Fruit fly (Drosophila melanogaster) whole organism, adult: ENCODE results near the gene CG6770.
A peak's percentile ranks its signal among the peaks of the same experiment; 100 is the strongest.

ENCODE experiments used
- CG11617 ChIP-seq: fragments of 200-800 bp; sonication (Bioruptor generic); optimal IDR thresholded peaks from 2 replicates; lab custom pipeline; 2017; ENCODE audit warnings: mild to moderate bottlenecking, missing biosample characterization, missing genetic modification reagents, missing genetic modification characterization
- CG12768 ChIP-seq: fragments of 200-800 bp; sonication (Bioruptor generic); optimal IDR thresholded peaks from 2 replicates; lab custom pipeline; 2017; ENCODE audit warnings: missing biosample characterization, missing genetic modification characterization, mild to moderate bottlenecking, moderate library complexity, missing genetic modification reagents
- CG14711 ChIP-seq: fragments of 200-800 bp; sonication (Bioruptor generic); optimal IDR thresholded peaks from 2 replicates; lab custom pipeline; 2018; ENCODE audit warnings: missing biosample characterization, mild to moderate bottlenecking, missing genetic modification characterization, moderate library complexity
- CG1620 ChIP-seq: fragments of 200-800 bp; sonication (Bioruptor generic); optimal IDR thresholded peaks from 2 replicates; lab custom pipeline; 2016; ENCODE audit warnings: missing biosample characterization, missing genetic modification characterization
- CG33017 ChIP-seq: fragments of 200-800 bp; sonication (Bioruptor generic); optimal IDR thresholded peaks from 2 replicates; lab custom pipeline; 2018; ENCODE audit warnings: missing biosample characterization, mild to moderate bottlenecking, missing genetic modification characterization, moderate library complexity
- CG5204 ChIP-seq: fragments of 200-800 bp; sonication (Bioruptor generic); optimal IDR thresholded peaks from 2 replicates; lab custom pipeline; 2016; ENCODE audit warnings: missing biosample characterization, missing genetic modification characterization
- CG7045 ChIP-seq: fragments of 200-800 bp; sonication (Bioruptor generic); optimal IDR thresholded peaks from 2 replicates; lab custom pipeline; 2017; ENCODE audit warnings: missing biosample characterization, mild to moderate bottlenecking, missing genetic modification characterization
- CG7101 ChIP-seq: fragments of 200-800 bp; sonication (Bioruptor generic); optimal IDR thresholded peaks from 2 replicates; lab custom pipeline; 2018; ENCODE audit warnings: missing biosample characterization, mild to moderate bottlenecking, missing genetic modification characterization, moderate library complexity
- Clk ChIP-seq: fragments of 200-800 bp; sonication (Bioruptor generic); optimal IDR thresholded peaks from 2 replicates; lab custom pipeline; 2017; ENCODE audit warnings: missing biosample characterization, missing genetic modification characterization
- Crg-1 ChIP-seq: fragments of 200-800 bp; sonication (Bioruptor generic); optimal IDR thresholded peaks from 2 replicates; lab custom pipeline; 2016; ENCODE audit warnings: missing biosample characterization, missing genetic modification characterization
- Hr96 ChIP-seq: fragments of 200-800 bp; sonication (Bioruptor generic); optimal IDR thresholded peaks from 2 replicates; lab custom pipeline; 2016; ENCODE audit warnings: missing biosample characterization, missing genetic modification characterization
- Mnt ChIP-seq: fragments of 200-800 bp; sonication (Bioruptor generic); optimal IDR thresholded peaks from 2 replicates; lab custom pipeline; 2016; ENCODE audit warnings: missing biosample characterization, mild to moderate bottlenecking, missing genetic modification characterization
- bab1 ChIP-seq: fragments of 200-800 bp; sonication (Bioruptor generic); optimal IDR thresholded peaks from 3 replicates; lab custom pipeline; 2019; ENCODE audit warnings: missing biosample characterization, mild to moderate bottlenecking, missing genetic modification characterization, moderate library complexity
- cic ChIP-seq: fragments of 200-800 bp; sonication (Bioruptor generic); optimal IDR thresholded peaks from 2 replicates; lab custom pipeline; 2017; ENCODE audit warnings: missing biosample characterization, mild to moderate bottlenecking, missing genetic modification characterization, moderate library complexity
- cnc ChIP-seq, 2 experiments: fragments of >200 bp; optimal IDR thresholded peaks; 2 replicates each; lab custom pipeline; 2017
- kay ChIP-seq: fragments of 200-800 bp; sonication (Bioruptor generic); peaks from one replicate; lab custom pipeline; 2016; ENCODE audit warnings: missing biosample characterization, missing genetic modification characterization, borderline replicate concordance
- ovo ChIP-seq: fragments of 200-800 bp; sonication (Bioruptor generic); optimal IDR thresholded peaks from 2 replicates; lab custom pipeline; 2016; ENCODE audit warnings: missing biosample characterization, missing genetic modification characterization
- pad ChIP-seq: fragments of 200-800 bp; sonication (Bioruptor generic); optimal IDR thresholded peaks from 3 replicates; lab custom pipeline; 2017; ENCODE audit warnings: missing biosample characterization, missing genetic modification characterization, mild to moderate bottlenecking, moderate library complexity, missing genetic modification reagents
- tj ChIP-seq: fragments of 200-800 bp; sonication (Bioruptor generic); optimal IDR thresholded peaks from 3 replicates; lab custom pipeline; 2017; ENCODE audit warnings: missing biosample characterization, mild to moderate bottlenecking, missing genetic modification characterization, moderate library complexity
- toe ChIP-seq: fragments of 200-800 bp; sonication (Bioruptor generic); optimal IDR thresholded peaks from 2 replicates; lab custom pipeline; 2016; ENCODE audit warnings: missing biosample characterization, missing genetic modification characterization

Gene CG6770

DNA sequence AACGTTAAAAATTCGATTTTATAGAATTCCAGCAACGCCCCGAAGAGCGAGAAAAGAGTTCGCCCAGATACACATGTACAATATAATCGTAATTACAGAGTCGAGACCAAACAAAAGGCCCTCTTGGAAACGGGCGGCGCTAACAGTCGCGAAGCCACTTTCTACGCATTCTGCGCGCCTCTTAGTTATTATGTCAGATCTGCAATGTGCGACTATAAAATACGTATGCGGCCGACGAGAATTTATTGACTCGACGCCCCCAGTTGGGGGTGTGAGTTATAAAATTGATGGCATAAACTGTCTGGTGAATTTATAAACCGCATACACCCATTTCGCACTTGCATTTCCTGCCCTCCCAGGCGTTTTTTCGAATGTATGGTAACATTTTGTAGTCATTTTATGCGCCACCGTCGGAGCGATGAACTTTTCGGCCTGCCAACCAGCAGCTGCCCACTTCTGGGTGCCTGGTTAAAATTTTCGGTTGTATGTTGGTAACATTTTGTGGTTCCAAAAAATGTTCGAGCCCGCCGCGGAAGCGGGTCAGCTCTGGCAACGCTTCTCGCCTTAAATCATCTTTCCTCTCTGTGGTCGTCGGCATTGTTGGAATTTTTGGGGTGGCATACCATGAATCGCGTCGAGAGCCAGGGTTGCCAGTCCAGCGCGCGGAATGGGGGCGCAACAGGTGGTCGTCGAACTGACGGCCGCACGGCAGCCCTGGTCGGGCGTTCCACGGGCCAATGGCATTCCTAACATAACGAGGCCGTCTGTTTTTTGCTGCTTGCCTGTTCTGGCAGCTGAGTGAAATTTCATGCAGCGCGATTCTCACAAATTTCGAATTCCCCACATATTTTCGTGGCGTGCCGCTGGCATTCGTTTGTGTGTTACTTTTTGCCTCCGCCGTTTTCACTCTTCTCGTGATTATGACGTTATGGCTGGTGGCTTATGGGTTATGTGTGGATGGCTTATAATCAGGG is 33.9 kb downstream of the CG6770 start:
- TF ChIP-seq CG14711 (tag; lab: Kevin White, UChicago), result peak; percentile 100
- peak; percentile 87 for TF ChIP-seq Mnt
- peak; percentile 72 for TF ChIP-seq cic (GFP tag; lab: Kevin White, UChicago)
- peak; percentile 52 for TF ChIP-seq bab1 (GFP tag; lab: Kevin White, UChicago)
- no peak for TF ChIP-seq Clk
- TF ChIP-seq CG11617 (GFP tag; lab: Kevin White, UChicago), result peak; percentile 93
- peak; percentile 72 for TF ChIP-seq tj
- TF ChIP-seq CG1620 (GFP tag; lab: Kevin White, UChicago), result no peak
- no peak for TF ChIP-seq Crg-1 (GFP tag; lab: Kevin White, UChicago)
- TF ChIP-seq CG12768 (GFP tag; lab: Kevin White, UChicago), result peak; percentile 94
- peak; percentile 35 for TF ChIP-seq ovo (GFP tag; lab: Kevin White, UChicago)
- TF ChIP-seq CG7045, result peak; percentile 73
- TF ChIP-seq CG7101 (tag; lab: Kevin White, UChicago), result peak; percentile 57
- peak; percentile 48 for TF ChIP-seq pad (GFP tag; lab: Kevin White, UChicago)
- TF ChIP-seq toe (GFP tag; lab: Kevin White, UChicago), result peak; percentile 57
- TF ChIP-seq CG5204, result peak; percentile 10
- TF ChIP-seq CG33017 (tag; lab: Kevin White, UChicago), result no peak
- peak; percentile 95 for TF ChIP-seq kay
- no peak for TF ChIP-seq cnc (optimal IDR thresholded peaks at IDR 0.05; lab: Kevin White, UChicago)
- peak; percentile 69 for TF ChIP-seq Hr96 (GFP tag; lab: Kevin White, UChicago)

DNA sequence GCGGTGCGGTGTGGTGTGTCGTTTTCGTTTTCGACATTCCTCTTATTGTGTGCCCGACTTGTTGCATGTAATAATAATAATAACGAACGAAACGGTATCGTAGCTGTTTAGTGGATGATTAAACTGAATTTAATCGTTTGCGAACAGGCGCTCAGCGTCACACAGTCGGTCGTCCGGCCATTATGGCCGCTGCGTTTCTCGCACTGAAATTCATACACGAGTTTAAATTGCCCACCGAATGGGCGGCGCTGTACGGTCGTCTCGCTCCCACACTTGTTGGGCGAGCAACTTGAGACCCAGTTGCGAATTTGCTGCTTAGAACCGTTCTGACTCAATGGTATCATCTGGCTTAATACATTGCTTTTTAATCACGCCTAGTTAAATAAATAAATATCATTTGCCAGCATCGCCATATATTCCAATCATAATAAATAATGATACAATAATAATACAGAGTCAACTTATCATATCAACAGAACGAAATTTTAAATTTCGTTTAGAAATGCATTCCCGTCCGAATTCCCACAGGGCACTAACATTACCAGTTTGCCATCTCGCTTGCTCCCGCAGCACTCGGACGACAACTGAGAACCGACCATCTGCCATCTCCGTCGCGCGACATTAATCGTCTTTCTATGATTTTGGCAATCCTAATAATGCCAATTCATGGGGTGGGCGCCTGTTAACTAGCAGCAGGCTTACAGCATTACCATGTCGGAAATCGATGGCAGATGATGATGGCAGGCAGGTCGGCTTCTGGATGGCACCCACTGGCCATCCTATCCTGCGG is 34.8 kb downstream of the CG6770 start:
- TF ChIP-seq tj (peak; percentile 62), toe (GFP tag; lab: Kevin White, UChicago) (peak; percentile 88), CG7101 (tag; lab: Kevin White, UChicago) (peak; percentile 93), CG5204 (peak; percentile 93), kay (peak; percentile 99), Crg-1 (GFP tag; lab: Kevin White, UChicago) (peak; percentile 71), CG33017 (tag; lab: Kevin White, UChicago) (peak; percentile 94), ovo (GFP tag; lab: Kevin White, UChicago) (peak; percentile 55), bab1 (GFP tag; lab: Kevin White, UChicago) (peak; percentile 81), pad (GFP tag; lab: Kevin White, UChicago) (peak; percentile 83), Clk (peak; percentile 87), Mnt (peak; percentile 66), CG1620 (GFP tag; lab: Kevin White, UChicago) (peak; percentile 82), CG12768 (GFP tag; lab: Kevin White, UChicago) (peak; percentile 85), CG14711 (tag; lab: Kevin White, UChicago) (peak; percentile 81), CG7045 (peak; percentile 89), cic (GFP tag; lab: Kevin White, UChicago) (peak; percentile 33), CG11617 (GFP tag; lab: Kevin White, UChicago) (peak; percentile 88), cnc (optimal IDR thresholded peaks at IDR 0.05; lab: Kevin White, UChicago) (peak; percentile 81 to 82), Hr96 (GFP tag; lab: Kevin White, UChicago) (peak; percentile 83)

DNA sequence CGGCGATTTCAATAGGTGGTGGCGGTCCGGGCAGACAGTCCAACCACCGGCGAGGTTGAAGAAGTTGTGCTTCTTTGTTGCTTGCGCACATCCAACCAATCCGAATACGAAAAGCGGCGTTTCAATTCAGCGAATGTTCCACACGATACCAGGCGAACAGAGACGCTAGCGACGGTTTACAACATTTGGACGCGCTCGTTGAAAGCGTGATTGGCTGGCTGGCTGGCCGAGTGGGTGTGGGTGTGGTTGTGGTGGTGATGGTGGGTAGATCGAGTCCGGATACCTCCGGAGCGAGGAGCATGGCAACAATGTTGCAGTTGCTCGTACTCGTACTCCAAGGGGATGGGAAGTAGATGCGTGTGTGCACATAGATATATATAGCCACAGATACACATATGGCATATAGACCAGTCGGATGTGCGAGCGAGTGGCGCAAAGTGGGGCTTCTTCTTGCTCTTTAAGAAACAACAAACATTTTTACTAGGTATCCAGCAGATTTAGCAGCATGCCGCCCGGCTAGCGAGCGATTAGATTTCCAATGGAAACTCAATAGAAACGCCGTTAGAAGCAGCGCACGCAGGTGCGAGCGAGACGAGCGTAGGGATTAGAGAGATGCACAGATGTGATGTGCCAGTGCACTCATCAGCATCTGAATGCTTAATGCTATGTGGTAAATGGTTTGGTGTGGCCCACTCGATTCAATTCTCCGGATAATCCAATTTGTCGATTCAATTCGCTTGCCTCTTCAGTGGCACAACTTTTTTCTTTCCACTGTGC is 35.6 kb downstream of the CG6770 start:
- peak; percentile 99 for TF ChIP-seq ovo (GFP tag; lab: Kevin White, UChicago)
- peak; percentile 88 for TF ChIP-seq Mnt
- TF ChIP-seq pad (GFP tag; lab: Kevin White, UChicago), result peak; percentile 85
- no peak for TF ChIP-seq CG33017 (tag; lab: Kevin White, UChicago)
- TF ChIP-seq Clk, result no peak
- no peak for TF ChIP-seq CG5204
- TF ChIP-seq cnc (optimal IDR thresholded peaks at IDR 0.05; lab: Kevin White, UChicago), result no peak
- TF ChIP-seq kay, result no peak
- TF ChIP-seq CG7101 (tag; lab: Kevin White, UChicago), result peak; percentile 33
- TF ChIP-seq CG7045, result no peak
- TF ChIP-seq bab1 (GFP tag; lab: Kevin White, UChicago), result peak; percentile 54
- TF ChIP-seq CG1620 (GFP tag; lab: Kevin White, UChicago), result no peak
- peak; percentile 20 for TF ChIP-seq Crg-1 (GFP tag; lab: Kevin White, UChicago)
- peak; percentile 65 for TF ChIP-seq Hr96 (GFP tag; lab: Kevin White, UChicago)
- TF ChIP-seq CG12768 (GFP tag; lab: Kevin White, UChicago), result peak; percentile 88
- peak; percentile 13 for TF ChIP-seq tj
- TF ChIP-seq CG11617 (GFP tag; lab: Kevin White, UChicago), result peak; percentile 50
- TF ChIP-seq toe (GFP tag; lab: Kevin White, UChicago), result peak; percentile 46
- TF ChIP-seq cic (GFP tag; lab: Kevin White, UChicago), result peak; percentile 89
- peak; percentile 59 for TF ChIP-seq CG14711 (tag; lab: Kevin White, UChicago)

DNA sequence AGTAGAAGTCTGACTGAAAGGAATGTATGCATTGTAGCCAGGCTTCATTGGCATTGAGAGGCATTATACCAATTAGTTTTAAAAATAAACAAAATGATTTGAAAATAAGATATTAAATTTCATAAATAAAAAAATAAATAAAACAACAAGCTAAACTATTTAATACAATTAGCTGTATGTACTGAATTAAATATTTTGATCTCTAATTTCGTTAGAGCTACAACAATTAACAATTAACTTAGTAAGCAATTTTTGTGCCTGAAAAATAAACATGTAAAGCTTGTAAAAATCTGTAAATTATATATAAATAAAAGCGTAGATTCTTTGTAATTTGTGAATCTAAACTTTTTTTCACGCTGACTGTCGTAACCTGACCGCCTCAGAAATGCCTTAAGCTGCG is 38.1 kb downstream of the CG6770 start, which contains the start of gene Rh5:
Rh5 (plus strand) TSS at position 301 of the 400 bp plus-strand sequence.
- TF ChIP-seq toe (GFP tag; lab: Kevin White, UChicago) (no peak), CG7101 (tag; lab: Kevin White, UChicago) (no peak), CG7045 (no peak), ovo (GFP tag; lab: Kevin White, UChicago) (no peak), kay (peak; percentile 17), Hr96 (GFP tag; lab: Kevin White, UChicago) (no peak), Crg-1 (GFP tag; lab: Kevin White, UChicago) (no peak), CG33017 (tag; lab: Kevin White, UChicago) (no peak), CG5204 (no peak)
